Worm (Caenorhabditis elegans) whole organism, L2 larva: Measurements from ENCODE around the gene str-181.

ENCODE experiments used
- C34F6.9 ChIP-seq: fragments of 150-350 bp; optimal IDR thresholded peaks from 2 replicates; lab custom pipeline; 2014; ENCODE audit warnings: missing biosample characterization, missing genetic modification characterization
- F13H6.1 ChIP-seq: sonication (generic microtip); optimal IDR thresholded peaks from 2 replicates; lab custom pipeline; 2016; ENCODE audit warnings: missing genetic modification characterization, missing compliant biosample characterization
- R02D3.7 ChIP-seq: fragments of 150-350 bp; optimal IDR thresholded peaks from 2 replicates; lab custom pipeline; 2014; ENCODE audit warnings: missing biosample characterization, missing genetic modification characterization
- Y55F3AM.14 ChIP-seq: fragments of 200-800 bp; sonication (Bioruptor generic); optimal IDR thresholded peaks from 2 replicates; lab custom pipeline; 2018; ENCODE audit warnings: mild to moderate bottlenecking, missing genetic modification characterization, missing compliant biosample characterization
- ZK546.5 ChIP-seq: sonication (generic microtip); optimal IDR thresholded peaks from 2 replicates; lab custom pipeline; 2017; ENCODE audit warnings: missing biosample characterization, missing genetic modification characterization
- alr-1 ChIP-seq: fragments of 150-350 bp; optimal IDR thresholded peaks from 2 replicates; lab custom pipeline; 2014; ENCODE audit warnings: missing biosample characterization, missing genetic modification characterization
- aly-2 ChIP-seq: fragments of 150-350 bp; optimal IDR thresholded peaks from 2 replicates; lab custom pipeline; 2014; ENCODE audit warnings: missing biosample characterization, missing genetic modification characterization
- ama-1 ChIP-seq: fragments of 150-350 bp; optimal IDR thresholded peaks from 2 replicates; lab custom pipeline; 2018; ENCODE audit warnings: inconsistent platforms
- blmp-1 ChIP-seq: sonication (generic microtip); optimal IDR thresholded peaks from 2 replicates; lab custom pipeline; 2017; ENCODE audit warnings: missing genetic modification characterization, mild to moderate bottlenecking, missing compliant biosample characterization, antibody characterized with exemption, moderate library complexity; ENCODE audit not compliant: insufficient read depth
- crh-2 ChIP-seq: sonication (generic microtip); optimal IDR thresholded peaks from 2 replicates; lab custom pipeline; 2017; ENCODE audit warnings: missing biosample characterization, missing genetic modification characterization
- dmd-4 ChIP-seq: sonication (generic microtip); optimal IDR thresholded peaks from 2 replicates; lab custom pipeline; 2017; ENCODE audit warnings: missing biosample characterization, missing genetic modification characterization
- egl-27 ChIP-seq: sonication (generic microtip); optimal IDR thresholded peaks from 3 replicates; lab custom pipeline; 2017; ENCODE audit warnings: missing biosample characterization, missing genetic modification reagents, missing genetic modification characterization
- fos-1 ChIP-seq: fragments of 150-350 bp; optimal IDR thresholded peaks from 2 replicates; lab custom pipeline; 2014; ENCODE audit warnings: missing biosample characterization, missing genetic modification characterization
- gmeb-1 ChIP-seq: fragments of 150-350 bp; optimal IDR thresholded peaks from 2 replicates; lab custom pipeline; 2014; ENCODE audit warnings: missing biosample characterization, missing genetic modification characterization
- lin-11 ChIP-seq: fragments of 150-350 bp; sonication (generic microtip); optimal IDR thresholded peaks from 2 replicates; lab custom pipeline; 2014; ENCODE audit warnings: missing biosample characterization, missing genetic modification characterization, inconsistent platforms, mixed read lengths
- lin-13 ChIP-seq: fragments of 150-350 bp; optimal IDR thresholded peaks from 2 replicates; lab custom pipeline; 2014; ENCODE audit warnings: missing biosample characterization, missing genetic modification reagents, missing genetic modification characterization
- lin-39 ChIP-seq: fragments of 150-350 bp; optimal IDR thresholded peaks from 2 replicates; lab custom pipeline; 2014; ENCODE audit warnings: missing biosample characterization, missing genetic modification reagents, missing genetic modification characterization
- mab-5 ChIP-seq: fragments of 150-350 bp; optimal IDR thresholded peaks from 2 replicates; lab custom pipeline; 2014; ENCODE audit warnings: missing biosample characterization, missing genetic modification characterization
- mbf-1 ChIP-seq: sonication (generic microtip); optimal IDR thresholded peaks from 2 replicates; lab custom pipeline; 2017; ENCODE audit warnings: missing biosample characterization, missing genetic modification characterization
- nhr-10 ChIP-seq: sonication (generic microtip); optimal IDR thresholded peaks from 2 replicates; lab custom pipeline; 2017; ENCODE audit warnings: missing biosample characterization, missing genetic modification characterization
- nhr-11 ChIP-seq: fragments of 150-350 bp; optimal IDR thresholded peaks from 2 replicates; lab custom pipeline; 2014; ENCODE audit warnings: missing biosample characterization, missing genetic modification characterization
- nhr-12 ChIP-seq: fragments of 150-350 bp; optimal IDR thresholded peaks from 2 replicates; lab custom pipeline; 2014; ENCODE audit warnings: missing biosample characterization, missing genetic modification characterization
- nhr-129 ChIP-seq: fragments of 150-350 bp; optimal IDR thresholded peaks from 2 replicates; lab custom pipeline; 2014; ENCODE audit warnings: missing biosample characterization, missing genetic modification characterization
- nhr-21 ChIP-seq: fragments of 150-350 bp; optimal IDR thresholded peaks from 2 replicates; lab custom pipeline; 2014; ENCODE audit warnings: missing biosample characterization, missing genetic modification characterization
- nhr-23 ChIP-seq: fragments of 150-350 bp; optimal IDR thresholded peaks from 2 replicates; lab custom pipeline; 2014; ENCODE audit warnings: missing biosample characterization, missing genetic modification reagents, missing genetic modification characterization
- nhr-237 ChIP-seq: fragments of 150-350 bp; optimal IDR thresholded peaks from 2 replicates; lab custom pipeline; 2014; ENCODE audit warnings: missing biosample characterization, missing genetic modification characterization
- nhr-6 ChIP-seq: fragments of 150-350 bp; optimal IDR thresholded peaks from 2 replicates; lab custom pipeline; 2014; ENCODE audit warnings: missing biosample characterization, missing genetic modification characterization
- nhr-77 ChIP-seq: fragments of 150-350 bp; optimal IDR thresholded peaks from 2 replicates; lab custom pipeline; 2014; ENCODE audit warnings: missing biosample characterization, missing genetic modification characterization
- peb-1 ChIP-seq: fragments of 150-350 bp; optimal IDR thresholded peaks from 2 replicates; lab custom pipeline; 2014; ENCODE audit warnings: missing biosample characterization, missing genetic modification characterization
- sem-4 ChIP-seq: fragments of 150-350 bp; optimal IDR thresholded peaks from 2 replicates; lab custom pipeline; 2014; ENCODE audit warnings: missing biosample characterization, missing genetic modification reagents, missing genetic modification characterization
- skn-1 ChIP-seq: sonication (generic microtip); optimal IDR thresholded peaks from 2 replicates; lab custom pipeline; 2017; ENCODE audit warnings: missing biosample characterization, missing genetic modification characterization
- sma-3 ChIP-seq: sonication (generic microtip); optimal IDR thresholded peaks from 2 replicates; lab custom pipeline; 2016; ENCODE audit warnings: missing genetic modification reagents, missing genetic modification characterization, missing compliant biosample characterization
- sma-9 ChIP-seq, 2 experiments: fragments of 150-350 bp in 1 of 2; sonication (generic microtip) in 1 of 2; optimal IDR thresholded peaks; 2 replicates each; lab custom pipeline; 2014 to 2016; ENCODE audit warnings: missing genetic modification characterization in 2 of 2, mild to moderate bottlenecking in 1 of 2, missing biosample characterization in 1 of 2, missing compliant biosample characterization in 1 of 2, missing genetic modification reagents in 1 of 2, moderate library complexity in 1 of 2
- snpc-4 ChIP-seq: fragments of 150-350 bp; optimal IDR thresholded peaks from 2 replicates; lab custom pipeline; 2014; ENCODE audit warnings: missing biosample characterization, missing genetic modification characterization
- unc-39 ChIP-seq: fragments of 150-350 bp; optimal IDR thresholded peaks from 2 replicates; lab custom pipeline; 2014; ENCODE audit warnings: missing biosample characterization, missing genetic modification characterization
- unc-55 ChIP-seq: fragments of 150-350 bp; sonication (generic microtip); optimal IDR thresholded peaks from 3 replicates; lab custom pipeline; 2014; ENCODE audit warnings: missing biosample characterization, missing genetic modification reagents, missing genetic modification characterization
- unc-62 ChIP-seq: fragments of 150-350 bp; optimal IDR thresholded peaks from 2 replicates; lab custom pipeline; 2014; ENCODE audit warnings: missing biosample characterization, missing genetic modification reagents, missing genetic modification characterization
- zag-1 ChIP-seq: fragments of 150-350 bp; optimal IDR thresholded peaks from 2 replicates; lab custom pipeline; 2014; ENCODE audit warnings: missing biosample characterization, missing genetic modification characterization
- ztf-1 ChIP-seq: fragments of 200-800 bp; sonication (Bioruptor generic); conservative IDR thresholded peaks from 2 replicates; pipeline ENCODE4 v1.3.6; 2022; ENCODE audit warnings: missing genetic modification characterization, missing compliant biosample characterization
- ztf-4 ChIP-seq: fragments of 150-350 bp; optimal IDR thresholded peaks from 2 replicates; lab custom pipeline; 2014; ENCODE audit warnings: missing biosample characterization, missing genetic modification characterization

The str-181 gene

ce11 chrV:12676299-12676698 is 42.2 kb downstream of the str-181 start:
- TF ChIP-seq nhr-12 (tag; lab: Kevin White, UChicago), result no peak
- no peak for TF ChIP-seq alr-1 (tag; lab: Kevin White, UChicago)
- no peak for TF ChIP-seq skn-1 (tag; lab: Kevin White, UChicago)
- TF ChIP-seq mbf-1 (tag; lab: Kevin White, UChicago), result no peak
- TF ChIP-seq ztf-4 (tag; lab: Kevin White, UChicago), result no peak
- TF ChIP-seq nhr-11 (tag; lab: Kevin White, UChicago), result no peak
- no peak for TF ChIP-seq mab-5 (tag; lab: Kevin White, UChicago)
- TF ChIP-seq nhr-77 (tag; lab: Kevin White, UChicago), result no peak
- TF ChIP-seq snpc-4 (tag; lab: Kevin White, UChicago), result no peak
- no peak for TF ChIP-seq lin-13 (GFP tag; lab: Kevin White, UChicago)
- no peak for TF ChIP-seq nhr-21 (tag; lab: Kevin White, UChicago)
- TF ChIP-seq fos-1 (tag; lab: Kevin White, UChicago), result no peak
- TF ChIP-seq unc-55 (GFP tag; lab: Kevin White, UChicago), result no peak
- TF ChIP-seq nhr-23 (tag; lab: Kevin White, UChicago), result no peak

ce11 chrV:12673745-12674144 is 44.8 kb downstream of the str-181 start:
- TF ChIP-seq egl-27 (tag; lab: Kevin White, UChicago), result no peak
- TF ChIP-seq ztf-1 (GFP tag; lab: Robert Waterston, UW), result no peak
- TF ChIP-seq nhr-10 (tag; lab: Kevin White, UChicago), result no peak
- TF ChIP-seq sma-3 (GFP tag; lab: Kevin White, UChicago), result no peak
- no peak for TF ChIP-seq R02D3.7
- no peak for TF ChIP-seq zag-1
- no peak for TF ChIP-seq F13H6.1 (tag; lab: Kevin White, UChicago)
- TF ChIP-seq unc-62 (GFP tag; lab: Kevin White, UChicago), result no peak
- TF ChIP-seq unc-55 (GFP tag; lab: Kevin White, UChicago), result no peak
- no peak for TF ChIP-seq nhr-21 (tag; lab: Kevin White, UChicago)
- no peak for TF ChIP-seq alr-1 (tag; lab: Kevin White, UChicago)
- TF ChIP-seq snpc-4 (tag; lab: Kevin White, UChicago), result no peak
- TF ChIP-seq mab-5 (tag; lab: Kevin White, UChicago), result no peak
- TF ChIP-seq sma-9 (GFP tag; optimal IDR thresholded peaks at IDR 0.05; lab: Kevin White, UChicago), result no peak
- TF ChIP-seq sma-9 (tag; optimal IDR thresholded peaks at IDR 0.05; lab: Kevin White, UChicago), result no peak
- TF ChIP-seq nhr-23 (tag; lab: Kevin White, UChicago), result no peak
- TF ChIP-seq C34F6.9, result no peak
- no peak for TF ChIP-seq Y55F3AM.14 (GFP tag; lab: Kevin White, UChicago)
- TF ChIP-seq aly-2 (tag; lab: Kevin White, UChicago), result no peak
- no peak for TF ChIP-seq nhr-77 (tag; lab: Kevin White, UChicago)
- TF ChIP-seq peb-1 (tag; lab: Kevin White, UChicago), result no peak
- TF ChIP-seq, all 48 proteins: peak for 0

ce11 chrV:12670607-12671006 is 47.9 kb downstream of the str-181 start, which contains the start of gene srx-116:
TSS of gene srx-116 (plus strand) at chrV:12670907.
- TF ChIP-seq mab-5 (tag; lab: Kevin White, UChicago) (no peak), blmp-1 (no peak), egl-27 (tag; lab: Kevin White, UChicago) (no peak), gmeb-1 (no peak), aly-2 (tag; lab: Kevin White, UChicago) (no peak), ama-1 (lab: Kevin White, UChicago) (no peak), crh-2 (no peak), sem-4 (tag; lab: Kevin White, UChicago) (no peak), zag-1 (no peak), nhr-6 (tag; lab: Kevin White, UChicago) (no peak), lin-39 (no peak), lin-11 (no peak), unc-62 (GFP tag; lab: Kevin White, UChicago) (no peak), F13H6.1 (tag; lab: Kevin White, UChicago) (no peak), snpc-4 (tag; lab: Kevin White, UChicago) (no peak), dmd-4 (tag; lab: Kevin White, UChicago) (no peak)
- TF ChIP-seq, all 48 proteins: peak for 0

DNA sequence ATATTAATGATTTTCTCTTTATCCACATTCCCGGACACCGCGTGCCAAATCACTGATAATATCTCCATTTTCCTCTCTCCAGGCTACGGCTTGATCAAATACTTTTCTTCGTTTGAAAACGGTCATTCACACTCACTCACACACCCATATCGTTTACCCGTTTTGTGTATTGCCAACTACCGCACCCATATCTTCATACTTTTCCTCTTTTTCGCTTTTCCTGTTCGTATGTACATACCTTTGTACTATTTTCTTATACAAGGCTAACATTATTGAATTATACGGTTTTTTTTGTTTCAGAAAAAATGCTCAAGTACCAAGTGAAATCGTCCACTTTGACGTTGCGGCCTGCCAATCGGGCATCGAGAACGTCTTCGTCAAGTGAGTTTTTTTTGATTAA is 50.6 kb downstream of the str-181 start, which contains the start of gene W05B10.4:
Gene W05B10.4, plus strand, starts transcription at position 301 of the 400 bp plus-strand sequence.
- no peak for TF ChIP-seq C34F6.9
- no peak for TF ChIP-seq nhr-237 (tag; lab: Kevin White, UChicago)
- no peak for TF ChIP-seq nhr-129 (tag; lab: Kevin White, UChicago)
- TF ChIP-seq ZK546.5 (tag; lab: Kevin White, UChicago), result no peak
- no peak for TF ChIP-seq zag-1
- no peak for TF ChIP-seq nhr-77 (tag; lab: Kevin White, UChicago)
- no peak for TF ChIP-seq lin-39
- no peak for TF ChIP-seq nhr-11 (tag; lab: Kevin White, UChicago)
- TF ChIP-seq unc-39 (tag; lab: Kevin White, UChicago), result no peak
- no peak for TF ChIP-seq dmd-4 (tag; lab: Kevin White, UChicago)
- no peak for TF ChIP-seq lin-13 (GFP tag; lab: Kevin White, UChicago)
- no peak for TF ChIP-seq sem-4 (tag; lab: Kevin White, UChicago)
- no peak for TF ChIP-seq Y55F3AM.14 (GFP tag; lab: Kevin White, UChicago)
- no peak for TF ChIP-seq aly-2 (tag; lab: Kevin White, UChicago)
